Worm (Caenorhabditis elegans) whole organism, mixed stage, embryonic: Measurements from ENCODE around the gene Y66C5A.1.

Experiments used
- elt-1 ChIP-seq: sonication (generic microtip); optimal IDR thresholded peaks from 2 replicates; lab custom pipeline; 2017; ENCODE audit warnings: missing genetic modification characterization, mild to moderate bottlenecking, missing compliant biosample characterization, antibody characterized with exemption, moderate library complexity, borderline replicate concordance; ENCODE audit not compliant: insufficient read depth
- elt-3 ChIP-seq: fragments of 150-350 bp; optimal IDR thresholded peaks from 2 replicates; lab custom pipeline; 2014; ENCODE audit warnings: missing biosample characterization, missing genetic modification characterization
- flh-1 ChIP-seq: fragments of 200-800 bp; sonication (Bioruptor generic); optimal IDR thresholded peaks from 2 replicates; lab custom pipeline; 2018; ENCODE audit warnings: mild to moderate bottlenecking, missing genetic modification characterization, moderate library complexity, missing compliant biosample characterization
- nhr-12 ChIP-seq: fragments of 150-350 bp; optimal IDR thresholded peaks from 2 replicates; lab custom pipeline; 2014; ENCODE audit warnings: missing biosample characterization, missing genetic modification characterization
- nhr-237 ChIP-seq: fragments of 150-350 bp; optimal IDR thresholded peaks from 2 replicates; lab custom pipeline; 2014; ENCODE audit warnings: missing biosample characterization, missing genetic modification characterization
- nhr-28 ChIP-seq: fragments of 150-350 bp; optimal IDR thresholded peaks from 2 replicates; lab custom pipeline; 2014; ENCODE audit warnings: missing biosample characterization, missing genetic modification characterization
- zip-8 ChIP-seq: fragments of 150-350 bp; optimal IDR thresholded peaks from 2 replicates; lab custom pipeline; 2014; ENCODE audit warnings: missing biosample characterization, missing genetic modification characterization

DNA sequence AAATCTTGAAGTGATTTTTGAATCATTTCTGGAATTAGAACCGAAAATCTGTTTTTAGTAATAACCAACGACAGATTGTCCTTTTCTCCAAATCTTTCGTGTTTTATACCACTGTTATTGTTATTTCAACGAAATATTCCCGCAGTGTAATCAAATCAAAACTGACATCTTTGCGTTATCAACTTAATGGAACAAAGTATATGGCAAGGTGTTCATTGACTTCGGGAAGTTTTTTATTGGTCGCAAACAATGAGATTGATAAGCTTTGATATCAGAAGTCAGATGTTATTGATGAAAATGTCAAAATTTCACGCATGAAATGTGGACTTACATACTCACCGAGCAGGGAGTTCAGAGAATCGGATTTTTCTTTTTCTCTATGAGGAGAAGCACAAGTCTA lies 30.6 kb downstream of the Y66C5A.1 start, which contains the start of gene F23D12.11:
- TF ChIP-seq elt-3 (tag; lab: Kevin White, UChicago): no peak
- TF ChIP-seq nhr-28 (tag; lab: Kevin White, UChicago): no peak
- no peak for TF ChIP-seq nhr-12 (tag; lab: Kevin White, UChicago)
- TF ChIP-seq flh-1 (GFP tag; lab: Kevin White, UChicago): no peak
- TF ChIP-seq nhr-237: no peak
- no peak for TF ChIP-seq zip-8
- no peak for TF ChIP-seq elt-1 (tag; lab: Kevin White, UChicago)
